Worm (Caenorhabditis elegans) whole organism, late embryonic: Measurements from ENCODE around the gene F31F4.1.

Experiments used
- C38D4.7 ChIP-seq: fragments of 200-800 bp; sonication (Bioruptor generic); optimal IDR thresholded peaks from 2 replicates; lab custom pipeline; 2018; ENCODE audit warnings: mild to moderate bottlenecking, missing genetic modification characterization, moderate library complexity, missing compliant biosample characterization
- F13H6.1 ChIP-seq: sonication (generic microtip); optimal IDR thresholded peaks from 2 replicates; lab custom pipeline; 2016; ENCODE audit warnings: missing genetic modification characterization, missing compliant biosample characterization
- K02D7.2 ChIP-seq: sonication (generic microtip); optimal IDR thresholded peaks from 2 replicates; lab custom pipeline; 2017; ENCODE audit warnings: mild to moderate bottlenecking, missing genetic modification characterization, missing compliant biosample characterization
- T23F11.4 ChIP-seq: fragments of 200-800 bp; sonication (Bioruptor generic); optimal IDR thresholded peaks from 2 replicates; lab custom pipeline; 2018; ENCODE audit warnings: mild to moderate bottlenecking, missing genetic modification characterization, missing compliant biosample characterization
- ahr-1 ChIP-seq: sonication (generic microtip); optimal IDR thresholded peaks from 2 replicates; lab custom pipeline; 2016; ENCODE audit warnings: missing genetic modification characterization, missing compliant biosample characterization
- ama-1 ChIP-seq: fragments of 150-350 bp; optimal IDR thresholded peaks from 2 replicates; lab custom pipeline; 2014
- ceh-14 ChIP-seq: sonication (generic microtip); optimal IDR thresholded peaks from 2 replicates; lab custom pipeline; 2016; ENCODE audit warnings: missing genotype, missing genetic modification characterization, missing compliant biosample characterization
- ceh-18 ChIP-seq: sonication (generic microtip); optimal IDR thresholded peaks from 2 replicates; lab custom pipeline; 2016; ENCODE audit warnings: missing genetic modification characterization, missing compliant biosample characterization
- ceh-19 ChIP-seq: fragments of 200-800 bp; sonication (Bioruptor generic); optimal IDR thresholded peaks from 2 replicates; lab custom pipeline; 2018; ENCODE audit warnings: mild to moderate bottlenecking, missing genetic modification characterization, missing compliant biosample characterization
- ceh-2 ChIP-seq: sonication (generic microtip); optimal IDR thresholded peaks from 2 replicates; lab custom pipeline; 2016; ENCODE audit warnings: missing genotype, missing genetic modification characterization, missing compliant biosample characterization
- ceh-24 ChIP-seq: sonication (generic microtip); optimal IDR thresholded peaks from 2 replicates; lab custom pipeline; 2016; ENCODE audit warnings: mild to moderate bottlenecking, missing genetic modification characterization, missing compliant biosample characterization
- ceh-30 ChIP-seq: fragments of 150-350 bp; optimal IDR thresholded peaks from 2 replicates; lab custom pipeline; 2014; ENCODE audit warnings: missing biosample characterization, missing genetic modification characterization
- ceh-31 ChIP-seq: sonication (generic microtip); optimal IDR thresholded peaks from 2 replicates; lab custom pipeline; 2016; ENCODE audit warnings: missing genetic modification characterization, missing compliant biosample characterization
- ceh-45 ChIP-seq: fragments of 200-800 bp; sonication (Bioruptor generic); IDR thresholded peaks from 2 replicates; pipeline ENCODE4 v1.3.6; 2022; ENCODE audit warnings: missing genetic modification reagents, missing genetic modification characterization, missing compliant biosample characterization
- ceh-48 ChIP-seq: sonication (generic microtip); optimal IDR thresholded peaks from 2 replicates; lab custom pipeline; 2016; ENCODE audit warnings: missing genetic modification characterization, inconsistent platforms, missing compliant biosample characterization
- ceh-6 ChIP-seq: fragments of 200-800 bp; sonication (Bioruptor generic); optimal IDR thresholded peaks from 2 replicates; lab custom pipeline; 2018; ENCODE audit warnings: mild to moderate bottlenecking, missing genetic modification characterization, missing compliant biosample characterization
- ceh-9 ChIP-seq: sonication (generic microtip); optimal IDR thresholded peaks from 2 replicates; lab custom pipeline; 2016; ENCODE audit warnings: mild to moderate bottlenecking, missing genetic modification characterization, inconsistent platforms, missing compliant biosample characterization
- dmd-4 ChIP-seq: sonication (generic microtip); optimal IDR thresholded peaks from 2 replicates; lab custom pipeline; 2016; ENCODE audit warnings: borderline replicate concordance, missing genetic modification characterization, missing compliant biosample characterization
- elt-2 ChIP-seq: sonication (generic microtip); optimal IDR thresholded peaks from 2 replicates; lab custom pipeline; 2016; ENCODE audit warnings: missing genetic modification reagents, missing genetic modification characterization, missing compliant biosample characterization
- elt-4 ChIP-seq: sonication (generic microtip); optimal IDR thresholded peaks from 2 replicates; lab custom pipeline; 2016; ENCODE audit warnings: missing genetic modification characterization, missing compliant biosample characterization
- fax-1 ChIP-seq: sonication (generic microtip); optimal IDR thresholded peaks from 2 replicates; lab custom pipeline; 2016; ENCODE audit warnings: missing genotype, missing genetic modification characterization, missing compliant biosample characterization
- gmeb-2 ChIP-seq: sonication (generic microtip); optimal IDR thresholded peaks from 2 replicates; lab custom pipeline; 2016; ENCODE audit warnings: missing genetic modification characterization, inconsistent platforms, missing compliant biosample characterization
- hlh-13 ChIP-seq: fragments of 200-800 bp; sonication (Bioruptor generic); optimal IDR thresholded peaks from 2 replicates; lab custom pipeline; 2018; ENCODE audit warnings: mild to moderate bottlenecking, missing genetic modification characterization, missing compliant biosample characterization
- hlh-15 ChIP-seq: sonication (generic microtip); optimal IDR thresholded peaks from 2 replicates; lab custom pipeline; 2016; ENCODE audit warnings: missing genetic modification characterization, missing compliant biosample characterization
- hlh-6 ChIP-seq: sonication (generic microtip); optimal IDR thresholded peaks from 2 replicates; lab custom pipeline; 2016; ENCODE audit warnings: missing genotype, missing genetic modification characterization, missing compliant biosample characterization
- mec-3 ChIP-seq: sonication (generic microtip); optimal IDR thresholded peaks from 2 replicates; lab custom pipeline; 2016; ENCODE audit warnings: borderline replicate concordance, missing genetic modification characterization, missing compliant biosample characterization
- nfya-1 ChIP-seq: sonication (generic microtip); optimal IDR thresholded peaks from 2 replicates; lab custom pipeline; 2017; ENCODE audit warnings: missing genetic modification characterization, mild to moderate bottlenecking, missing compliant biosample characterization, antibody characterized with exemption, moderate library complexity
- nhr-11 ChIP-seq: fragments of 150-350 bp; optimal IDR thresholded peaks from 2 replicates; lab custom pipeline; 2014; ENCODE audit warnings: missing biosample characterization, missing genetic modification characterization
- nhr-232 ChIP-seq: sonication (generic microtip); optimal IDR thresholded peaks from 2 replicates; lab custom pipeline; 2016; ENCODE audit warnings: missing genetic modification characterization, missing compliant biosample characterization
- npax-4 ChIP-seq: sonication (generic microtip); optimal IDR thresholded peaks from 2 replicates; lab custom pipeline; 2016; ENCODE audit warnings: missing genetic modification characterization, missing compliant biosample characterization
- pag-3 ChIP-seq: sonication (generic microtip); optimal IDR thresholded peaks from 2 replicates; lab custom pipeline; 2016; ENCODE audit warnings: missing compliant biosample characterization, missing genetic modification characterization, borderline replicate concordance
- ref-2 ChIP-seq: sonication (generic microtip); optimal IDR thresholded peaks from 2 replicates; lab custom pipeline; 2016; ENCODE audit warnings: missing genetic modification characterization, missing compliant biosample characterization
- sdc-2 ChIP-seq: sonication (generic microtip); optimal IDR thresholded peaks from 2 replicates; lab custom pipeline; 2016; ENCODE audit warnings: missing genotype, missing genetic modification characterization, missing compliant biosample characterization
- sox-2 ChIP-seq: fragments of 200-800 bp; sonication (Bioruptor generic); IDR thresholded peaks from 2 replicates; pipeline ENCODE4 v1.3.6; 2022; ENCODE audit warnings: missing genetic modification reagents, missing genetic modification characterization, missing compliant biosample characterization
- tbx-2 ChIP-seq: sonication (generic microtip); optimal IDR thresholded peaks from 2 replicates; lab custom pipeline; 2016; ENCODE audit warnings: missing genetic modification characterization, missing compliant biosample characterization
- tbx-7 ChIP-seq: sonication (generic microtip); optimal IDR thresholded peaks from 2 replicates; lab custom pipeline; 2016; ENCODE audit warnings: missing genotype, missing genetic modification characterization, missing compliant biosample characterization
- unc-42 ChIP-seq: sonication (generic microtip); optimal IDR thresholded peaks from 2 replicates; lab custom pipeline; 2016; ENCODE audit warnings: missing genotype, missing genetic modification characterization, missing compliant biosample characterization
- unc-86 ChIP-seq: sonication (generic microtip); optimal IDR thresholded peaks from 2 replicates; lab custom pipeline; 2016; ENCODE audit warnings: missing genetic modification characterization, missing compliant biosample characterization
- ztf-16 ChIP-seq: sonication (generic microtip); optimal IDR thresholded peaks from 2 replicates; lab custom pipeline; 2017; ENCODE audit warnings: missing genetic modification characterization, missing compliant biosample characterization

F31F4.1 gene

DNA sequence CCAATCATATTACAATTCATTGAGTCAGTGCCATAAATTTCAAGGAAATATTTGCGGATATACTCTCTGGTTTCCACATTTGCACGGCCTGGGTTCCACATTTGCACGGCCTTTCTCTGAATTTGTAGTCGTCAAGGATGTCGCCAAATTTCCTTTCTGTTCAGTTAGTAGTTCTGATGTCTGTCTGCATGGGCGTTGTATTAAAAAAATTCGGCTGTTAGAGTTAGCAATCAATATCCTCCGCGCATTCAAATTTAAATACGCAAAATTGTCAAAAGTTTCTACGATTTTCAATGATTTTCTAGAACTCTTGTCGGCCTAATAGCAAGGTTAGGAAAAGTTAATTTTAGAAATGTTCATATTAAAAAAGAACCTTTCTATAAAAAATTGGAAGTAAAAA is 12.1 kb downstream of the F31F4.1 start, which contains the start of gene srj-52:
TSS of gene srj-52 (minus strand) at position 101 of the 400 bp plus-strand sequence.
- no peak for TF ChIP-seq unc-42 (tag; lab: Kevin White, UChicago)
- TF ChIP-seq ceh-24 = no peak
- no peak for TF ChIP-seq tbx-2
- TF ChIP-seq nhr-232 (tag; lab: Kevin White, UChicago) = no peak
- TF ChIP-seq hlh-6 (tag; lab: Kevin White, UChicago) = no peak
- TF ChIP-seq ztf-16 (tag; lab: Kevin White, UChicago) = no peak
- TF ChIP-seq K02D7.2 = no peak
- TF ChIP-seq ceh-6 = no peak
- no peak for TF ChIP-seq F13H6.1 (tag; lab: Kevin White, UChicago)
- no peak for TF ChIP-seq ref-2
- no peak for TF ChIP-seq nhr-11 (tag; lab: Kevin White, UChicago)
- no peak for TF ChIP-seq unc-86 (tag; lab: Kevin White, UChicago)
- TF ChIP-seq nfya-1 = no peak
- TF ChIP-seq ceh-30 (tag; lab: Kevin White, UChicago) = no peak
- no peak for TF ChIP-seq mec-3
- no peak for TF ChIP-seq ama-1 (lab: Kevin White, UChicago)

DNA sequence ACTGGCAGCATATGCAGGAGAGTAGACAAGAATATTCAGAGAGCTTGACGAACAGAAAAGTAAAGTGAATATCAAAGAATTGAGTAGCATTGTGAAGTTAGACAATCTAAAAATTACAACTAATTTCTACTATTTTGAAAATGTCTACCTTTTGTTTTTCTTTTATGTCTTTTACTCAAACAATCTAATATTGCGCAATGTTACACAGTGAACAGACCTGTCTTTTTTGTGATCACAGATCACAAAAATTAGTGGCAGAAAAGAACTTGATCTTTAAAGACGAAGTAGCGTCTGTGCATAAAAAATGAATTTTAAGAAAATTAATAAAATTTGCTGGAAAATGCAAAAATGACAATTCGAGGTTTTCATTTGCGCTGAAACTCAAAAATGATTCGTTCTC is 15.2 kb downstream of the F31F4.1 start:
- TF ChIP-seq ceh-14 = no peak
- no peak for TF ChIP-seq sox-2 (GFP tag; lab: Robert Waterston, UW)
- TF ChIP-seq hlh-13 (GFP tag; lab: Kevin White, UChicago) = no peak
- TF ChIP-seq dmd-4 = no peak
- TF ChIP-seq npax-4 (tag; lab: Kevin White, UChicago) = no peak
- no peak for TF ChIP-seq elt-4
- TF ChIP-seq ceh-30 (tag; lab: Kevin White, UChicago) = no peak
- no peak for TF ChIP-seq ceh-2 (tag; lab: Kevin White, UChicago)
- TF ChIP-seq ahr-1 (tag; lab: Kevin White, UChicago) = no peak
- no peak for TF ChIP-seq ztf-16 (tag; lab: Kevin White, UChicago)
- TF ChIP-seq ceh-48 (tag; lab: Kevin White, UChicago) = no peak
- no peak for TF ChIP-seq fax-1 (tag; lab: Kevin White, UChicago)
- no peak for TF ChIP-seq ceh-9 (tag; lab: Kevin White, UChicago)
- TF ChIP-seq T23F11.4 (GFP tag; lab: Kevin White, UChicago) = no peak
- no peak for TF ChIP-seq hlh-15 (tag; lab: Kevin White, UChicago)
- TF ChIP-seq pag-3 (tag; lab: Kevin White, UChicago) = no peak
- TF ChIP-seq gmeb-2 = no peak
- TF ChIP-seq ceh-18 (tag; lab: Kevin White, UChicago) = no peak
- TF ChIP-seq ama-1 (lab: Kevin White, UChicago) = no peak
- TF ChIP-seq C38D4.7 (GFP tag; lab: Kevin White, UChicago) = no peak

DNA sequence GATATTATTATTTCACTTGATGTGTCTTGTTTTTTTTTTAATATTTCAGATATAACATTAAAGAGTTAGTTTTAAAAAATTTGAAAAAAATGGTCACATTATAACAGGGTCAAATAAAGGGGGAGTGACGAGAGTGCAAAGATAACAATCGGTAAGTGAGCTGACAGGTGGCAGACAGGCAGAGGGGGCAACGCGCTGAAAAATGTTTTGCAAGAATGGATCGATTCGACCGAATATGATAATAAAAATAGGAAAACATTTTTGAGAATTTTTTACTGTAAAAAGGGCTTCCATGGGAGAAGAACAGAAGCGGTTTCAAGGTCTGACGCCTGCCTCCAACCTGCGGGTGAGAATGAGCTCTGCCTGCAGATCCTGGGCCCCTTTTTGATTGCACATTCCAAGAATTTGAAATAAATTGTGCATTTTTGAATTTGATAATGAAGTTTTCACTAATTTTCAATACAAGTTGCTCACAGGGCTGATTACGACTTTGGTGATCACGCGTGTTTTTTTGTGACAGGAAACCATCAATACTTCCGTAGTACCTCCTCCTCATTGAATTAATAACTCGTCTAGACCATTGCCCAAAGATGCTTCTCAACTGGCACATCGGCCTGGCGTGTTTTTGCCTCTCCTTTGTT is 15.7 kb downstream of the F31F4.1 start, which contains the start of the genes ugt-29 and srx-5:
TSS of gene ugt-29 (minus strand) at position 101 of the 641 bp plus-strand sequence.
TSS of gene srx-5 (plus strand) at position 591 of the 641 bp plus-strand sequence.
- TF ChIP-seq sdc-2 (tag; lab: Kevin White, UChicago) = no peak
- TF ChIP-seq ceh-14 = no peak
- TF ChIP-seq hlh-15 (tag; lab: Kevin White, UChicago) = no peak
- TF ChIP-seq ceh-18 (tag; lab: Kevin White, UChicago) = no peak
- no peak for TF ChIP-seq C38D4.7 (GFP tag; lab: Kevin White, UChicago)
- no peak for TF ChIP-seq fax-1 (tag; lab: Kevin White, UChicago)
- TF ChIP-seq ceh-45 (GFP tag; lab: Robert Waterston, UW) = no peak
- no peak for TF ChIP-seq tbx-2
- TF ChIP-seq ceh-31 (tag; lab: Kevin White, UChicago) = no peak
- no peak for TF ChIP-seq tbx-7 (tag; lab: Kevin White, UChicago)
- TF ChIP-seq elt-2 = no peak
- no peak for TF ChIP-seq hlh-6 (tag; lab: Kevin White, UChicago)
- no peak for TF ChIP-seq mec-3
- TF ChIP-seq ceh-19 (GFP tag; lab: Kevin White, UChicago) = no peak
- no peak for TF ChIP-seq gmeb-2
- no peak for TF ChIP-seq K02D7.2
